Worm (Caenorhabditis elegans) whole organism, young adult: ENCODE data around the gene Y43F8B.11.

Experiments used
- ama-1 ChIP-seq, 3 experiments: fragments of 150-350 bp in 1 of 3; sonication (generic microtip) in 2 of 3; optimal IDR thresholded peaks; 2 replicates each; lab custom pipeline; 2014 to 2018; ENCODE audit warnings: missing biosample characterization in 2 of 3, missing genetic modification characterization in 2 of 3, missing genetic modification reagents in 2 of 3
- unc-62 ChIP-seq: fragments of 150-350 bp; optimal IDR thresholded peaks from 2 replicates; lab custom pipeline; 2014; ENCODE audit warnings: missing biosample characterization, missing genetic modification reagents, missing genetic modification characterization

DNA sequence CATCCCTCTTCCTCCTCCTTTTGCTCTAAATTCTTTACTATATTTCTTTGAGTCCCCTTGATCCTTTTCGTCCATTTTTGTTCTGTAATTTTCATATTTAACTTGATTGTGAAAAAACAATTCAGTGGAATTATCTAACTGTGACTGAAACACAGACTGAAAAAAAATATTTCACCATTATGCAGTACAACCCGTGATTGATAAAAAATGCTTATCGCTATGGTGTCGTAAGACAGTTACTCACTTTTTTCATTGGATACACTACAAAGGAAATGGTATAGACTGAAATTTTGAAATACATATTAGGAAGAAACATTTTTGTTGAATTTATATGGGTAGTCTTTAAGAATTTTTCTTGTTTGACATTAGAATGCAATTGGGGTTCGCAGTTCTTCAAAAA lies 2.9 kb upstream of the Y43F8B.11 start, which contains the start of gene Y43F8B.23:
- no peak for TF ChIP-seq ama-1 (optimal IDR thresholded peaks at IDR 0.05; lab: Kevin White, UChicago)
- TF ChIP-seq ama-1 (GFP tag; optimal IDR thresholded peaks at IDR 0.05; lab: Kevin White, UChicago), result no peak
- no peak for TF ChIP-seq unc-62 (GFP tag; lab: Kevin White, UChicago)
